Worm (Caenorhabditis elegans): Measurements from ENCODE around the gene C49F5.6.
A peak's percentile ranks its signal among the peaks of the same experiment; 100 is the strongest.

Gene C49F5.6

ce11 chrX:12001600-12001999 lies 13.5 kb downstream of the C49F5.6 start:
- TF ChIP-seq hmg-4 (GFP tag; optimal IDR thresholded peaks at IDR 0.05) (no peak), tbx-37 (GFP tag; conservative IDR thresholded peaks at IDR 0.05) (no peak), ets-7 (tag; optimal IDR thresholded peaks at IDR 0.05) (no peak), F13C5.2 (tag; optimal IDR thresholded peaks at IDR 0.05) (no peak)

- TF ChIP-seq aly-1 (tag; optimal IDR thresholded peaks at IDR 0.05) (no peak), hmg-4 (GFP tag; optimal IDR thresholded peaks at IDR 0.05) (no peak), flt-1 (GFP tag; IDR thresholded peaks at IDR 0.05) (no peak), ceh-36 (tag; optimal IDR thresholded peaks at IDR 0.05) (no peak), ceh-13 (GFP tag; optimal IDR thresholded peaks at IDR 0.05) (no peak), hnd-1 (tag; optimal IDR thresholded peaks at IDR 0.05) (no peak), tbx-37 (GFP tag; conservative IDR thresholded peaks at IDR 0.05) (no peak), B0310.2 (tag; optimal IDR thresholded peaks at IDR 0.05) (no peak), tra-4 (tag; optimal IDR thresholded peaks at IDR 0.05) (no peak), F13C5.2 (tag; optimal IDR thresholded peaks at IDR 0.05) (no peak), sea-1 (GFP tag; conservative IDR thresholded peaks at IDR 0.05) (no peak), hmbx-1 (tag; optimal IDR thresholded peaks at IDR 0.05) (no peak), ama-1 (optimal IDR thresholded peaks at IDR 0.05) (no peak), ets-7 (tag; optimal IDR thresholded peaks at IDR 0.05) (no peak), tbx-11 (GFP tag; IDR thresholded peaks at IDR 0.05) (no peak), scrt-1 (GFP tag; IDR thresholded peaks at IDR 0.05) (no peak), pes-1 (GFP tag; IDR thresholded peaks at IDR 0.05) (no peak)
Observed at ce11 chrX:12003969-12004368, 15.9 kb downstream of the C49F5.6 start.

ce11 chrX:12004925-12005324 lies 16.8 kb downstream of the C49F5.6 start:
- TF ChIP-seq ceh-36 (tag; optimal IDR thresholded peaks at IDR 0.05): no peak
- no peak for TF ChIP-seq ets-7 (tag; optimal IDR thresholded peaks at IDR 0.05)
- TF ChIP-seq ama-1 (optimal IDR thresholded peaks at IDR 0.05): no peak
- no peak for TF ChIP-seq hmg-4 (GFP tag; optimal IDR thresholded peaks at IDR 0.05)
- TF ChIP-seq hmbx-1 (tag; optimal IDR thresholded peaks at IDR 0.05): no peak
- TF ChIP-seq hnd-1 (tag; optimal IDR thresholded peaks at IDR 0.05): no peak
- TF ChIP-seq sea-1 (GFP tag; conservative IDR thresholded peaks at IDR 0.05): no peak
- no peak for TF ChIP-seq tra-4 (tag; optimal IDR thresholded peaks at IDR 0.05)
- TF ChIP-seq F13C5.2 (tag; optimal IDR thresholded peaks at IDR 0.05): no peak
- TF ChIP-seq pes-1 (GFP tag; IDR thresholded peaks at IDR 0.05): no peak
- no peak for TF ChIP-seq B0310.2 (tag; optimal IDR thresholded peaks at IDR 0.05)
- no peak for TF ChIP-seq flt-1 (GFP tag; IDR thresholded peaks at IDR 0.05)
- TF ChIP-seq tbx-11 (GFP tag; IDR thresholded peaks at IDR 0.05): no peak
- no peak for TF ChIP-seq aly-1 (tag; optimal IDR thresholded peaks at IDR 0.05)
- TF ChIP-seq tbx-37 (GFP tag; conservative IDR thresholded peaks at IDR 0.05): no peak

ce11 chrX:12005499-12005959 lies 17.4 kb downstream of the C49F5.6 start, which contains the start of gene sma-5:
sma-5 (minus strand) TSS chrX:12005549.
- TF ChIP-seq B0310.2 (tag; optimal IDR thresholded peaks at IDR 0.05) (no peak), hmg-4 (GFP tag; optimal IDR thresholded peaks at IDR 0.05) (no peak), tra-4 (tag; optimal IDR thresholded peaks at IDR 0.05) (no peak), ceh-13 (GFP tag; optimal IDR thresholded peaks at IDR 0.05) (no peak), ama-1 (optimal IDR thresholded peaks at IDR 0.05) (no peak), hnd-1 (tag; optimal IDR thresholded peaks at IDR 0.05) (no peak), aly-1 (tag; optimal IDR thresholded peaks at IDR 0.05) (no peak), sea-1 (GFP tag; conservative IDR thresholded peaks at IDR 0.05) (no peak), flt-1 (GFP tag; IDR thresholded peaks at IDR 0.05) (no peak), pes-1 (GFP tag; IDR thresholded peaks at IDR 0.05) (no peak), ets-7 (tag; optimal IDR thresholded peaks at IDR 0.05) (no peak)

DNA sequence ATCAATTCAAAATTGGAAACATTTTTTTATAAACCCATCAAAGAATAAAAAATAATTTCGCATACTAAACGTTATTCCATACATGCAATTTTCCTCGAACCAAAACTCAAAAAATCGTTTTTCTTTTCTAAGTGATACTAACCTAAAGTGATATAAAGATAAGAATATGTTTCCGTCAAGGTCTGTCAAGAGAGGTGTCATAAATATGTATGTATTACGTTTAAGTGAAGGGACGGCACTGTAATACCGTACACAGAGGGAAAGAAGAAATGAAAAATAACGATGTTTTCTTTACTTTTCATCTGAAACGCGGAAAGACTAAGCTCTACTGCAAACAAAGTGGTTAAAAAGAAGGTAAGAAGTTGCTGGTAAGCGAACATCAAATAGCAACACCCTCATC lies 18.4 kb downstream of the C49F5.6 start:
- no peak for TF ChIP-seq tra-4 (tag; optimal IDR thresholded peaks at IDR 0.05)
- TF ChIP-seq ets-7 (tag; optimal IDR thresholded peaks at IDR 0.05): no peak
- TF ChIP-seq hmbx-1 (tag; optimal IDR thresholded peaks at IDR 0.05): no peak
- TF ChIP-seq sea-1 (GFP tag; conservative IDR thresholded peaks at IDR 0.05): no peak

ce11 chrX:12007905-12008466 lies 19.9 kb downstream of the C49F5.6 start:
- TF ChIP-seq tbx-11 (GFP tag; IDR thresholded peaks at IDR 0.05): no peak
- TF ChIP-seq ceh-36 (tag; optimal IDR thresholded peaks at IDR 0.05): no peak
- TF ChIP-seq tbx-37 (GFP tag; conservative IDR thresholded peaks at IDR 0.05): no peak
- no peak for TF ChIP-seq ceh-13 (GFP tag; optimal IDR thresholded peaks at IDR 0.05)

ce11 chrX:12017908-12018479 lies 29.9 kb downstream of the C49F5.6 start, which contains the start of the genes nmat-1 and ucr-2.1:
nmat-1 (minus strand) TSS chrX:12018043.
ucr-2.1 (plus strand) TSS chrX:12018429.
- TF ChIP-seq F13C5.2 (tag; optimal IDR thresholded peaks at IDR 0.05) (peak; percentile 47), ceh-36 (tag; optimal IDR thresholded peaks at IDR 0.05) (no peak), tbx-37 (GFP tag; conservative IDR thresholded peaks at IDR 0.05) (0 out of 2 replicates have a peak, but pooled peaks have one; percentile 8), sea-1 (GFP tag; conservative IDR thresholded peaks at IDR 0.05) (no peak)

DNA sequence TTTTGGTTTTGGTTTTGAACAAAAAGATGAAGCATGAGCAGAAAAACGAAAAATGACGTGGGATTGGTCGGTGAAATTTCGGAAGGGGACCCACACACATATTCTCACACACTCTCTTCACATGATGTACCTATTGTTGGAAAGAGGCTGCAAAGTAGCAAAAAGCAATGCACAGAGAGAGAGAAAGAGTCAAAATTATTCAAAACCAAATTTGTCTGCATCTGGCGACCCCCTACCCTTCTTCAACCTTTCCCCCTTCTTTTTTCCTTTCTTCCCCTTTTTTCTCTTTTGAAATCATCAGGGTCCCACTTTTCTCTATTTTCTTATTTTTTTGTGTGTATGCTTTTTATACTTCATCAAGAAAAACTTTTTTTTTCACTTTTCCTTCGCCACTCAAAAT lies 33.3 kb downstream of the C49F5.6 start:
- no peak for TF ChIP-seq pes-1 (GFP tag; IDR thresholded peaks at IDR 0.05)
- no peak for TF ChIP-seq hmg-4 (GFP tag; optimal IDR thresholded peaks at IDR 0.05)
- TF ChIP-seq ceh-13 (GFP tag; optimal IDR thresholded peaks at IDR 0.05): no peak
- TF ChIP-seq scrt-1 (GFP tag; IDR thresholded peaks at IDR 0.05): no peak
- TF ChIP-seq F13C5.2 (tag; optimal IDR thresholded peaks at IDR 0.05): no peak
- TF ChIP-seq ets-7 (tag; optimal IDR thresholded peaks at IDR 0.05): no peak
- no peak for TF ChIP-seq hmbx-1 (tag; optimal IDR thresholded peaks at IDR 0.05)
- TF ChIP-seq tra-4 (tag; optimal IDR thresholded peaks at IDR 0.05): no peak
- no peak for TF ChIP-seq hnd-1 (tag; optimal IDR thresholded peaks at IDR 0.05)
- no peak for TF ChIP-seq aly-1 (tag; optimal IDR thresholded peaks at IDR 0.05)
- no peak for TF ChIP-seq ceh-36 (tag; optimal IDR thresholded peaks at IDR 0.05)
- no peak for TF ChIP-seq sea-1 (GFP tag; conservative IDR thresholded peaks at IDR 0.05)
- TF ChIP-seq B0310.2 (tag; optimal IDR thresholded peaks at IDR 0.05): no peak
- no peak for TF ChIP-seq tbx-37 (GFP tag; conservative IDR thresholded peaks at IDR 0.05)
- no peak for TF ChIP-seq tbx-11 (GFP tag; IDR thresholded peaks at IDR 0.05)

Data from whole organism, early embryonic.